Fruit fly (Drosophila melanogaster) whole organism, embryonic: ENCODE data around the gene lectin-21Cb.

Source experiments
- Awh ChIP-seq: fragments of 200-800 bp; sonication (Bioruptor generic); IDR thresholded peaks from 2 replicates; pipeline ENCODE4, ENCODE4 v1.3.6; 2022; ENCODE audit warnings: missing biosample characterization, missing genetic modification characterization
- CG10366 ChIP-seq: fragments of 200-800 bp; sonication (Bioruptor generic); IDR thresholded peaks from 2 replicates; pipeline ENCODE4 v1.3.6; 2022; ENCODE audit warnings: missing biosample characterization, missing genetic modification characterization
- CG10462 ChIP-seq: fragments of 200-800 bp; sonication (Bioruptor generic); optimal IDR thresholded peaks from 2 replicates; lab custom pipeline; 2016; ENCODE audit warnings: missing biosample characterization, missing genetic modification characterization
- CG12942 ChIP-seq: fragments of 200-800 bp; sonication (Bioruptor generic); optimal IDR thresholded peaks from 3 replicates; lab custom pipeline; 2016; ENCODE audit warnings: missing biosample characterization, missing genetic modification characterization
- CG14965 ChIP-seq: fragments of 200-800 bp; sonication (Bioruptor generic); optimal IDR thresholded peaks from 2 replicates; lab custom pipeline; 2016; ENCODE audit warnings: missing biosample characterization, missing genetic modification characterization, borderline replicate concordance
- CG1603 ChIP-seq: fragments of 200-800 bp; sonication (Bioruptor generic); optimal IDR thresholded peaks from 2 replicates; lab custom pipeline; 2019; ENCODE audit warnings: missing biosample characterization, mild to moderate bottlenecking, missing genetic modification characterization, moderate library complexity
- CG17186 ChIP-seq: fragments of 200-800 bp; sonication (Bioruptor generic); optimal IDR thresholded peaks from 3 replicates; lab custom pipeline; 2017; ENCODE audit warnings: missing biosample characterization, missing genetic modification reagents, missing genetic modification characterization
- CG18476 ChIP-seq: fragments of 200-800 bp; sonication (Bioruptor generic); optimal IDR thresholded peaks from 2 replicates; lab custom pipeline; 2016; ENCODE audit warnings: missing biosample characterization, mild to moderate bottlenecking, missing genetic modification characterization
- CG18764 ChIP-seq: fragments of 200-800 bp; sonication (Bioruptor generic); optimal IDR thresholded peaks from 3 replicates; lab custom pipeline; 2016; ENCODE audit warnings: missing biosample characterization, missing genetic modification characterization
- CG30431 ChIP-seq: fragments of 200-800 bp; sonication (Bioruptor generic); optimal IDR thresholded peaks from 2 replicates; lab custom pipeline; 2017; ENCODE audit warnings: missing biosample characterization, missing genetic modification characterization
- CG3163 ChIP-seq: fragments of 200-800 bp; sonication (Bioruptor generic); optimal IDR thresholded peaks from 3 replicates; lab custom pipeline; 2016; ENCODE audit warnings: missing biosample characterization, missing genetic modification characterization
- CG34376 ChIP-seq: fragments of 200-800 bp; sonication (Bioruptor generic); optimal IDR thresholded peaks from 2 replicates; lab custom pipeline; 2018; ENCODE audit warnings: missing biosample characterization, mild to moderate bottlenecking, missing genetic modification characterization
- CG7839 ChIP-seq: fragments of 200-800 bp; sonication (Bioruptor generic); optimal IDR thresholded peaks from 3 replicates; lab custom pipeline; 2018; ENCODE audit warnings: missing biosample characterization, mild to moderate bottlenecking, missing genetic modification characterization, moderate library complexity
- CG7928 ChIP-seq: fragments of 200-800 bp; sonication (Bioruptor generic); optimal IDR thresholded peaks from 2 replicates; lab custom pipeline; 2017; ENCODE audit warnings: missing biosample characterization, mild to moderate bottlenecking, missing genetic modification characterization
- CG8478 ChIP-seq: fragments of >200 bp; optimal IDR thresholded peaks from 2 replicates; lab custom pipeline; 2018
- CoRest ChIP-seq: fragments of 200-800 bp; sonication (Bioruptor generic); optimal IDR thresholded peaks from 3 replicates; lab custom pipeline; 2018; ENCODE audit warnings: missing biosample characterization, mild to moderate bottlenecking, missing genetic modification characterization, moderate library complexity
- ERR ChIP-seq: fragments of 200-800 bp; sonication (Bioruptor generic); optimal IDR thresholded peaks from 2 replicates; lab custom pipeline; 2016; ENCODE audit warnings: missing biosample characterization, missing genetic modification characterization
- HHEX ChIP-seq: fragments of 200-800 bp; sonication (Bioruptor generic); optimal IDR thresholded peaks from 3 replicates; lab custom pipeline; 2017; ENCODE audit warnings: missing biosample characterization, mild to moderate bottlenecking, missing genetic modification characterization, missing genetic modification reagents
- HLH4C ChIP-seq: fragments of 200-800 bp; sonication (Bioruptor generic); IDR thresholded peaks from 3 replicates; pipeline ENCODE4 v1.3.6; 2022; ENCODE audit warnings: missing biosample characterization, missing genetic modification characterization; ENCODE audit not compliant: partially characterized antibody
- Hmr ChIP-seq: fragments of 200-800 bp; sonication (Bioruptor generic); optimal IDR thresholded peaks from 3 replicates; lab custom pipeline; 2017; ENCODE audit warnings: mild to moderate bottlenecking, missing biosample characterization, missing genetic modification reagents, missing genetic modification characterization
- Lhr ChIP-seq: fragments of 200-800 bp; sonication (Bioruptor generic); optimal IDR thresholded peaks from 3 replicates; lab custom pipeline; 2017; ENCODE audit warnings: mild to moderate bottlenecking, missing biosample characterization, missing genetic modification reagents, missing genetic modification characterization
- Opbp ChIP-seq: fragments of 200-800 bp; sonication (Bioruptor generic); IDR thresholded peaks from 3 replicates; pipeline ENCODE4 v1.3.6; 2022; ENCODE audit warnings: missing biosample characterization, missing genetic modification characterization; ENCODE audit not compliant: partially characterized antibody
- Pdp1 ChIP-seq, 2 experiments: fragments of 200-800 bp; sonication (Bioruptor generic); optimal IDR thresholded peaks; 3 replicates each; lab custom pipeline; 2016; ENCODE audit warnings: missing biosample characterization in 2 of 2, missing genetic modification characterization in 2 of 2, mild to moderate bottlenecking in 1 of 2, moderate library complexity in 1 of 2
- corto ChIP-seq: fragments of 200-800 bp; sonication (Bioruptor generic); optimal IDR thresholded peaks from 2 replicates; lab custom pipeline; 2016; ENCODE audit warnings: missing biosample characterization, mild to moderate bottlenecking, missing genetic modification characterization, moderate library complexity
- crc ChIP-seq: fragments of 200-800 bp; sonication (Bioruptor generic); optimal IDR thresholded peaks from 2 replicates; lab custom pipeline; 2016; ENCODE audit warnings: missing biosample characterization, missing genetic modification characterization
- dmrt99B ChIP-seq: fragments of 200-800 bp; sonication (Bioruptor generic); optimal IDR thresholded peaks from 2 replicates; lab custom pipeline; 2018; ENCODE audit warnings: missing biosample characterization, mild to moderate bottlenecking, missing genetic modification characterization, moderate library complexity
- emc ChIP-seq: fragments of 200-800 bp; sonication (Bioruptor generic); optimal IDR thresholded peaks from 2 replicates; lab custom pipeline; 2016; ENCODE audit warnings: missing biosample characterization, missing genetic modification characterization
- exex ChIP-seq: fragments of 200-800 bp; sonication (Bioruptor generic); optimal IDR thresholded peaks from 4 replicates; lab custom pipeline; 2018; ENCODE audit warnings: missing biosample characterization, mild to moderate bottlenecking, missing genetic modification characterization, moderate library complexity
- fd3F ChIP-seq: fragments of 200-800 bp; sonication (Bioruptor generic); optimal IDR thresholded peaks from 2 replicates; lab custom pipeline; 2018; ENCODE audit warnings: missing biosample characterization, mild to moderate bottlenecking, missing genetic modification characterization, moderate library complexity
- fu2 ChIP-seq: fragments of 200-800 bp; sonication (Bioruptor generic); optimal IDR thresholded peaks from 2 replicates; lab custom pipeline; 2016; ENCODE audit warnings: missing biosample characterization, missing genetic modification characterization
- gcm2 ChIP-seq: fragments of 200-800 bp; sonication (Bioruptor generic); optimal IDR thresholded peaks from 2 replicates; lab custom pipeline; 2016; ENCODE audit warnings: missing biosample characterization, missing genetic modification characterization
- grau ChIP-seq: fragments of 200-800 bp; optimal IDR thresholded peaks from 3 replicates; lab custom pipeline; 2019; ENCODE audit warnings: missing biosample characterization, mild to moderate bottlenecking, missing genetic modification characterization, moderate library complexity
- gsb ChIP-seq: fragments of 200-800 bp; sonication (Bioruptor generic); IDR thresholded peaks from 2 replicates; pipeline ENCODE4 v1.3.6; 2022; ENCODE audit warnings: missing biosample characterization, missing genetic modification characterization
- gsb-n ChIP-seq: fragments of 200-800 bp; sonication (Bioruptor generic); optimal IDR thresholded peaks from 3 replicates; lab custom pipeline; 2018; ENCODE audit warnings: missing biosample characterization, mild to moderate bottlenecking, missing genetic modification characterization
- lab ChIP-seq: fragments of 200-800 bp; sonication (Bioruptor generic); optimal IDR thresholded peaks from 3 replicates; lab custom pipeline; 2017; ENCODE audit warnings: missing biosample characterization, missing genetic modification characterization, mild to moderate bottlenecking, moderate library complexity, missing genetic modification reagents
- lilli ChIP-seq: fragments of 200-800 bp; sonication (Bioruptor generic); optimal IDR thresholded peaks from 3 replicates; lab custom pipeline; 2016; ENCODE audit warnings: missing biosample characterization, missing genetic modification characterization
- luna ChIP-seq: fragments of 200-800 bp; sonication (Bioruptor generic); optimal IDR thresholded peaks from 2 replicates; lab custom pipeline; 2016; ENCODE audit warnings: missing biosample characterization, missing genetic modification characterization
- mam ChIP-seq: fragments of 200-800 bp; sonication (Bioruptor generic); optimal IDR thresholded peaks from 3 replicates; lab custom pipeline; 2016; ENCODE audit warnings: missing biosample characterization, missing genetic modification characterization
- nau ChIP-seq: fragments of 200-800 bp; sonication (Bioruptor generic); optimal IDR thresholded peaks from 3 replicates; lab custom pipeline; 2017; ENCODE audit warnings: missing biosample characterization, mild to moderate bottlenecking, missing genetic modification characterization, missing genetic modification reagents
- nerfin-2 ChIP-seq: fragments of 200-800 bp; sonication (Bioruptor generic); IDR thresholded peaks from 2 replicates; pipeline ENCODE4 v1.3.6; 2022; ENCODE audit warnings: missing biosample characterization, missing genetic modification characterization; ENCODE audit not compliant: partially characterized antibody
- odd ChIP-seq: fragments of 200-800 bp; sonication (Bioruptor generic); optimal IDR thresholded peaks from 2 replicates; lab custom pipeline; 2017; ENCODE audit warnings: missing biosample characterization, mild to moderate bottlenecking, missing genetic modification characterization
- pan ChIP-seq, 4 experiments: fragments of >200 bp in 3 of 4; fragments of 200-800 bp in 1 of 4; sonication (Bioruptor generic) in 1 of 4; optimal IDR thresholded peaks in 3 of 4; IDR thresholded peaks in 1 of 4; 2 replicates each; pipeline versions ENCODE4 v1.3.6 to Lab custom; 2017 to 2022; ENCODE audit warnings: missing biosample characterization in 2 of 4, missing genetic modification characterization in 2 of 4, mixed read lengths in 1 of 4
- pfk ChIP-seq: fragments of 200-800 bp; sonication (Bioruptor generic); optimal IDR thresholded peaks from 2 replicates; lab custom pipeline; 2018; ENCODE audit warnings: missing biosample characterization, mild to moderate bottlenecking, missing genetic modification characterization, moderate library complexity
- sr ChIP-seq: fragments of 200-800 bp; sonication (Bioruptor generic); IDR thresholded peaks from 3 replicates; pipeline ENCODE4 v1.3.6; 2022; ENCODE audit warnings: missing biosample characterization, missing genetic modification characterization
- ssp ChIP-seq: fragments of 200-800 bp; sonication (Bioruptor generic); IDR thresholded peaks from 2 replicates; pipeline ENCODE4 v1.3.6; 2022; ENCODE audit warnings: missing biosample characterization, missing genetic modification characterization
- tio ChIP-seq: fragments of 200-800 bp; sonication (Bioruptor generic); optimal IDR thresholded peaks from 2 replicates; lab custom pipeline; 2017; ENCODE audit warnings: missing biosample characterization, missing genetic modification characterization, inconsistent platforms
- trh ChIP-seq: fragments of 200-800 bp; sonication (Bioruptor generic); optimal IDR thresholded peaks from 2 replicates; lab custom pipeline; 2016; ENCODE audit warnings: missing biosample characterization, missing genetic modification characterization
- vfl ChIP-seq: fragments of 200-800 bp; sonication (Bioruptor generic); optimal IDR thresholded peaks from 2 replicates; lab custom pipeline; 2016; ENCODE audit warnings: missing biosample characterization, missing genetic modification characterization
- zfh2 ChIP-seq: fragments of 200-800 bp; sonication (Bioruptor generic); optimal IDR thresholded peaks from 2 replicates; lab custom pipeline; 2016; ENCODE audit warnings: missing biosample characterization, missing genetic modification characterization

lectin-21Cb gene

DNA sequence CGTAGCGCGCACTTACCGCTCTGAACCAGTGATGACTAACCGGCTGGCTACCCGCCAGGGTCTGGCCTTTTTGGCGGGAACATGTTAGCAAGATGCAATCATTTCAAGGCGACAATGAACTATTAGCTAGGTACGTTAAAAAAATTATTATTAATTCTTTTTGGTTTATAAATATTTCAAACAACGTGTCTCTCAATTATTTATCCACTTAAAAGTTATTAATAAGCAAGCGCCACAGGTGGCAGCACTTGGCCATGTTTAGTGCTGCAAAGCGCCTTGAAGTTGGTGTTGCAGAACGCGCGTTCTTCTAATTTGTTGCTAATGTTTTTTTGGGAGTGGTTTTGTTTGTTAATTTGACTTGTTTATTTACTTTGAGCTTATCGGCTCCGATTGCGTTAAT lies 46.8 kb downstream of the lectin-21Cb start, which contains the start of the genes Ipk2 and cold (continued):
- peak; percentile 60 for TF ChIP-seq CG10366 (GFP tag; lab: Robert Waterston, UW)
- TF ChIP-seq dmrt99B, result no peak
- TF ChIP-seq vfl (GFP tag; lab: Kevin White, UChicago), result peak; percentile 85
- no peak for TF ChIP-seq odd (GFP tag; lab: Kevin White, UChicago)
- TF ChIP-seq lilli (GFP tag; lab: Kevin White, UChicago), result peak; percentile 93
- TF ChIP-seq tio, result no peak
- peak; percentile 76 for TF ChIP-seq CG18764 (GFP tag; lab: Kevin White, UChicago)
- TF ChIP-seq CG7928 (GFP tag; lab: Kevin White, UChicago), result peak; percentile 59
- TF ChIP-seq fu2 (GFP tag; lab: Kevin White, UChicago), result peak; percentile 79
- 0 out of 2 replicates have a peak, but pooled peaks have one; percentile 5 for TF ChIP-seq gsb (GFP tag; lab: Robert Waterston, UW)
- no peak for TF ChIP-seq CG14965 (GFP tag; lab: Kevin White, UChicago)
- TF ChIP-seq Awh (GFP tag; lab: Robert Waterston, UW), result no peak
- no peak for TF ChIP-seq CG8478 (lab: Kevin White, UChicago)
- peak; percentile 86 for TF ChIP-seq Hmr
- peak; percentile 57 for TF ChIP-seq Lhr (GFP tag; lab: Kevin White, UChicago)
- TF ChIP-seq CG17186 (GFP tag; lab: Kevin White, UChicago), result peak; percentile 94
- peak; percentile 34 for TF ChIP-seq CG10462 (GFP tag; lab: Kevin White, UChicago)
- TF ChIP-seq luna (GFP tag; lab: Kevin White, UChicago), result peak; percentile 62
- peak; percentile 83 for TF ChIP-seq grau (tag; lab: Kevin White, UChicago)
- peak; percentile 82 for TF ChIP-seq CG7839 (tag; lab: Kevin White, UChicago)
- TF ChIP-seq crc (GFP tag; lab: Kevin White, UChicago), result no peak
- peak; percentile 37; the same call in 1 of the 3 replicates for TF ChIP-seq Opbp (GFP tag; lab: Robert Waterston, UW)
- peak; percentile 84 for TF ChIP-seq HHEX
- TF ChIP-seq Pdp1 (GFP tag; optimal IDR thresholded peaks at IDR 0.05; lab: Kevin White, UChicago), result peak in 1 of 2 experiments; percentile 81
- no peak for TF ChIP-seq corto
- TF ChIP-seq CoRest, result peak; percentile 89
- no peak for TF ChIP-seq gsb-n (tag; lab: Kevin White, UChicago)
- peak; percentile 53 for TF ChIP-seq gcm2 (GFP tag; lab: Kevin White, UChicago)
- peak; percentile 59 for TF ChIP-seq trh (GFP tag; lab: Kevin White, UChicago)
- TF ChIP-seq ERR (GFP tag; lab: Kevin White, UChicago), result peak; percentile 42
- TF ChIP-seq zfh2 (GFP tag; lab: Kevin White, UChicago), result peak; percentile 88
- peak; percentile 13; the same call in 1 of the 2 replicates for TF ChIP-seq nerfin-2 (GFP tag; lab: Robert Waterston, UW)
- TF ChIP-seq fd3F (GFP tag; lab: Kevin White, UChicago), result peak; percentile 69
- TF ChIP-seq ssp (GFP tag; lab: Robert Waterston, UW), result peak; percentile 66
- no peak; the same call in 2 of the 3 replicates for TF ChIP-seq HLH4C (GFP tag; lab: Robert Waterston, UW)
- TF ChIP-seq CG3163 (GFP tag; lab: Kevin White, UChicago), result peak; percentile 55
- TF ChIP-seq sr (GFP tag; lab: Robert Waterston, UW), result no peak
- TF ChIP-seq CG30431 (GFP tag; lab: Kevin White, UChicago), result peak; percentile 63
- peak; percentile 50 for TF ChIP-seq CG1603 (tag; lab: Kevin White, UChicago)
- peak; percentile 85 for TF ChIP-seq CG18476 (GFP tag; lab: Kevin White, UChicago)
- TF ChIP-seq nau (GFP tag; lab: Kevin White, UChicago), result no peak
- peak; percentile 83 for TF ChIP-seq exex (tag; lab: Kevin White, UChicago)
- peak; percentile 89 for TF ChIP-seq mam (GFP tag; lab: Kevin White, UChicago)
- no peak for TF ChIP-seq pan (optimal IDR thresholded peaks at IDR 0.05; lab: Kevin White, UChicago)
- TF ChIP-seq pan (GFP tag; optimal IDR thresholded peaks at IDR 0.05 in 1 of 2, IDR thresholded peaks at IDR 0.05 in 1 of 2), result no peak
- TF ChIP-seq lab (GFP tag; lab: Kevin White, UChicago), result peak; percentile 91
- TF ChIP-seq emc (GFP tag; lab: Kevin White, UChicago), result no peak
- TF ChIP-seq CG12942 (GFP tag; lab: Kevin White, UChicago), result peak; percentile 68
- no peak for TF ChIP-seq pfk (GFP tag; lab: Kevin White, UChicago)
- TF ChIP-seq CG34376, result peak; percentile 84
